Worm (Caenorhabditis elegans) whole organism, late embryonic: ENCODE data around the gene ets-7.

Experiments used
- F13H6.1 ChIP-seq: sonication (generic microtip); optimal IDR thresholded peaks from 2 replicates; lab custom pipeline; 2016; ENCODE audit warnings: missing genetic modification characterization, missing compliant biosample characterization
- K02D7.2 ChIP-seq: sonication (generic microtip); optimal IDR thresholded peaks from 2 replicates; lab custom pipeline; 2017; ENCODE audit warnings: mild to moderate bottlenecking, missing genetic modification characterization, missing compliant biosample characterization
- T23F11.4 ChIP-seq: fragments of 200-800 bp; sonication (Bioruptor generic); optimal IDR thresholded peaks from 2 replicates; lab custom pipeline; 2018; ENCODE audit warnings: mild to moderate bottlenecking, missing genetic modification characterization, missing compliant biosample characterization
- Y22D7AL.16 ChIP-seq: sonication (generic microtip); optimal IDR thresholded peaks from 2 replicates; lab custom pipeline; 2016; ENCODE audit warnings: missing genetic modification characterization, missing compliant biosample characterization
- ama-1 ChIP-seq: fragments of 150-350 bp; optimal IDR thresholded peaks from 2 replicates; lab custom pipeline; 2014
- ceh-14 ChIP-seq: sonication (generic microtip); optimal IDR thresholded peaks from 2 replicates; lab custom pipeline; 2016; ENCODE audit warnings: missing genotype, missing genetic modification characterization, missing compliant biosample characterization
- ceh-19 ChIP-seq: fragments of 200-800 bp; sonication (Bioruptor generic); optimal IDR thresholded peaks from 2 replicates; lab custom pipeline; 2018; ENCODE audit warnings: mild to moderate bottlenecking, missing genetic modification characterization, missing compliant biosample characterization
- ceh-24 ChIP-seq: sonication (generic microtip); optimal IDR thresholded peaks from 2 replicates; lab custom pipeline; 2016; ENCODE audit warnings: mild to moderate bottlenecking, missing genetic modification characterization, missing compliant biosample characterization
- ceh-30 ChIP-seq: fragments of 150-350 bp; optimal IDR thresholded peaks from 2 replicates; lab custom pipeline; 2014; ENCODE audit warnings: missing biosample characterization, missing genetic modification characterization
- ceh-31 ChIP-seq: sonication (generic microtip); optimal IDR thresholded peaks from 2 replicates; lab custom pipeline; 2016; ENCODE audit warnings: missing genetic modification characterization, missing compliant biosample characterization
- ceh-45 ChIP-seq: fragments of 200-800 bp; sonication (Bioruptor generic); IDR thresholded peaks from 2 replicates; pipeline ENCODE4 v1.3.6; 2022; ENCODE audit warnings: missing genetic modification reagents, missing genetic modification characterization, missing compliant biosample characterization
- ceh-48 ChIP-seq: sonication (generic microtip); optimal IDR thresholded peaks from 2 replicates; lab custom pipeline; 2016; ENCODE audit warnings: missing genetic modification characterization, inconsistent platforms, missing compliant biosample characterization
- elt-4 ChIP-seq: sonication (generic microtip); optimal IDR thresholded peaks from 2 replicates; lab custom pipeline; 2016; ENCODE audit warnings: missing genetic modification characterization, missing compliant biosample characterization
- ets-4 ChIP-seq: sonication (generic microtip); optimal IDR thresholded peaks from 2 replicates; lab custom pipeline; 2016; ENCODE audit warnings: missing genetic modification characterization, missing compliant biosample characterization
- eyg-1 ChIP-seq: sonication (generic microtip); optimal IDR thresholded peaks from 2 replicates; lab custom pipeline; 2016; ENCODE audit warnings: missing genotype, missing genetic modification characterization, missing compliant biosample characterization
- fax-1 ChIP-seq: sonication (generic microtip); optimal IDR thresholded peaks from 2 replicates; lab custom pipeline; 2016; ENCODE audit warnings: missing genotype, missing genetic modification characterization, missing compliant biosample characterization
- hlh-8 ChIP-seq: sonication (generic microtip); optimal IDR thresholded peaks from 2 replicates; lab custom pipeline; 2016; ENCODE audit warnings: missing genotype, missing genetic modification characterization, missing compliant biosample characterization
- lim-6 ChIP-seq: sonication (generic microtip); optimal IDR thresholded peaks from 2 replicates; lab custom pipeline; 2016; ENCODE audit warnings: missing genetic modification characterization, missing compliant biosample characterization
- lin-11 ChIP-seq: fragments of 200-800 bp; sonication (Bioruptor generic); optimal IDR thresholded peaks from 2 replicates; lab custom pipeline; 2018; ENCODE audit warnings: mild to moderate bottlenecking, missing genetic modification characterization, missing compliant biosample characterization
- madf-2 ChIP-seq: sonication (generic microtip); optimal IDR thresholded peaks from 2 replicates; lab custom pipeline; 2017; ENCODE audit warnings: missing genetic modification characterization, missing compliant biosample characterization
- nhr-11 ChIP-seq: fragments of 150-350 bp; optimal IDR thresholded peaks from 2 replicates; lab custom pipeline; 2014; ENCODE audit warnings: missing biosample characterization, missing genetic modification characterization
- nhr-232 ChIP-seq: sonication (generic microtip); optimal IDR thresholded peaks from 2 replicates; lab custom pipeline; 2016; ENCODE audit warnings: missing genetic modification characterization, missing compliant biosample characterization
- pag-3 ChIP-seq: sonication (generic microtip); optimal IDR thresholded peaks from 2 replicates; lab custom pipeline; 2016; ENCODE audit warnings: missing compliant biosample characterization, missing genetic modification characterization, borderline replicate concordance
- pat-9 ChIP-seq: fragments of 200-800 bp; sonication (Bioruptor generic); optimal IDR thresholded peaks from 2 replicates; lab custom pipeline; 2018; ENCODE audit warnings: mild to moderate bottlenecking, missing genetic modification characterization, moderate library complexity, missing compliant biosample characterization
- pax-1 ChIP-seq: fragments of 150-350 bp; optimal IDR thresholded peaks from 2 replicates; lab custom pipeline; 2014; ENCODE audit warnings: missing biosample characterization, missing genetic modification characterization
- rnt-1 ChIP-seq: sonication (generic microtip); optimal IDR thresholded peaks from 2 replicates; lab custom pipeline; 2016; ENCODE audit warnings: missing genetic modification characterization, missing compliant biosample characterization
- sox-2 ChIP-seq: fragments of 200-800 bp; sonication (Bioruptor generic); IDR thresholded peaks from 2 replicates; pipeline ENCODE4 v1.3.6; 2022; ENCODE audit warnings: missing genetic modification reagents, missing genetic modification characterization, missing compliant biosample characterization
- sox-4 ChIP-seq: sonication (generic microtip); optimal IDR thresholded peaks from 2 replicates; lab custom pipeline; 2017; ENCODE audit warnings: mild to moderate bottlenecking, missing genetic modification characterization, inconsistent platforms, missing compliant biosample characterization
- syd-9 ChIP-seq: sonication (generic microtip); optimal IDR thresholded peaks from 2 replicates; lab custom pipeline; 2016; ENCODE audit warnings: mild to moderate bottlenecking, missing genetic modification characterization, moderate library complexity, missing compliant biosample characterization
- unc-42 ChIP-seq: sonication (generic microtip); optimal IDR thresholded peaks from 2 replicates; lab custom pipeline; 2016; ENCODE audit warnings: missing genotype, missing genetic modification characterization, missing compliant biosample characterization
- unc-55 ChIP-seq: sonication (generic microtip); optimal IDR thresholded peaks from 2 replicates; lab custom pipeline; 2017; ENCODE audit warnings: missing biosample characterization, missing genetic modification reagents, missing genetic modification characterization
- unc-86 ChIP-seq: sonication (generic microtip); optimal IDR thresholded peaks from 2 replicates; lab custom pipeline; 2016; ENCODE audit warnings: missing genetic modification characterization, missing compliant biosample characterization
- zip-5 ChIP-seq: sonication (generic microtip); optimal IDR thresholded peaks from 2 replicates; lab custom pipeline; 2016; ENCODE audit warnings: missing genetic modification characterization, missing compliant biosample characterization
- ztf-16 ChIP-seq: sonication (generic microtip); optimal IDR thresholded peaks from 2 replicates; lab custom pipeline; 2017; ENCODE audit warnings: missing genetic modification characterization, missing compliant biosample characterization

Gene ets-7

DNA sequence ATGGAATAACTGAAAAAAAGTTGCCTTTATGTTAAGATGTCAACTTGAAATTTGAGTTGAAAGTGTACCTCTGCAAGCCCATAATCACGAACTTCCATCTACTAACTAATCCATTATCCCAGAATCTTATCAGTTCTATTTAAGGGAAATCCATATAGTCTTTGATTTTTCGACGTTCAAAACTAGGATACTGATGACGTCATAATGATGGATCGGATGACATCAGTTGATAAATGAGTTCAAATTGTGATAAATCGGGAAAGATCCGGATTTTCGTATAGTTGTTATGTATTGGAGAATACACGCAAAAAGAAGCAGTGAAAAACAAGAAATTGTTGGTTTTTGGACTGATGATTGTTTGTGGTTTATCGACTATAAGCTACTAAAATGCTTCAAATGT lies 14.9 kb downstream of the ets-7 start:
- TF ChIP-seq ets-4 (tag; lab: Kevin White, UChicago) (no peak), pat-9 (tag; lab: Kevin White, UChicago) (no peak), Y22D7AL.16 (tag; lab: Kevin White, UChicago) (no peak), zip-5 (tag; lab: Kevin White, UChicago) (no peak), ceh-45 (GFP tag; lab: Robert Waterston, UW) (no peak), sox-4 (no peak), fax-1 (tag; lab: Kevin White, UChicago) (no peak), ama-1 (lab: Kevin White, UChicago) (no peak), rnt-1 (tag; lab: Kevin White, UChicago) (no peak), madf-2 (no peak), sox-2 (GFP tag; lab: Robert Waterston, UW) (no peak), T23F11.4 (GFP tag; lab: Kevin White, UChicago) (no peak), ceh-14 (tag; lab: Kevin White, UChicago) (no peak), syd-9 (no peak), ceh-31 (tag; lab: Kevin White, UChicago) (no peak)

DNA sequence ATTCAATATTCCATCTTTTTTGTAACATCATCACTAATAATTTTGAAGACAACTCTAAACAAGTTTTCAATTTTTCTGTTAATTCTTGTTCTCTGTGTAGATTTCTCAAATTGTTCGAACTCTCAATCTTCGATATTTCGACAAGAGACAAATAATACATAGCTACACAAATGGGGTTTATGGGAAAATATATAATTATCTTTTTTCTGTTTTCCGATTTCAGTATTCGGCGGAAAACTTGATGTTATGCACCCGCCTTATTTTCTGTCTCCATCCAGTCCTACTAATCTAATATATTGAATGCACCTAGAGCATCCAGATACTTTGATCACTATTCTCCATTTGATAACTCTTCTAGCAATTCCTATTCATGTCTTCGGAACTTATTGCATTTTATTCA lies 19.6 kb downstream of the ets-7 start, which contains the start of gene srh-268:
TSS of gene srh-268 (plus strand) at position 301 of the 400 bp plus-strand sequence.
- TF ChIP-seq zip-5 (tag; lab: Kevin White, UChicago), result no peak
- TF ChIP-seq pax-1 (tag; lab: Kevin White, UChicago), result no peak
- no peak for TF ChIP-seq lin-11
- no peak for TF ChIP-seq eyg-1 (tag; lab: Kevin White, UChicago)
- no peak for TF ChIP-seq nhr-232 (tag; lab: Kevin White, UChicago)
- TF ChIP-seq nhr-11, result no peak
- no peak for TF ChIP-seq ceh-48 (tag; lab: Kevin White, UChicago)
- TF ChIP-seq ztf-16 (tag; lab: Kevin White, UChicago), result no peak
- TF ChIP-seq ceh-24 (tag; lab: Kevin White, UChicago), result no peak

ce11 chrV:7538018-7538417 lies 20.6 kb downstream of the ets-7 start, which contains the start of gene C54F6.12:
Gene C54F6.12 (minus strand): TSS chrV:7538118.
- TF ChIP-seq ceh-30 (tag; lab: Kevin White, UChicago) (no peak), fax-1 (tag; lab: Kevin White, UChicago) (no peak)

DNA sequence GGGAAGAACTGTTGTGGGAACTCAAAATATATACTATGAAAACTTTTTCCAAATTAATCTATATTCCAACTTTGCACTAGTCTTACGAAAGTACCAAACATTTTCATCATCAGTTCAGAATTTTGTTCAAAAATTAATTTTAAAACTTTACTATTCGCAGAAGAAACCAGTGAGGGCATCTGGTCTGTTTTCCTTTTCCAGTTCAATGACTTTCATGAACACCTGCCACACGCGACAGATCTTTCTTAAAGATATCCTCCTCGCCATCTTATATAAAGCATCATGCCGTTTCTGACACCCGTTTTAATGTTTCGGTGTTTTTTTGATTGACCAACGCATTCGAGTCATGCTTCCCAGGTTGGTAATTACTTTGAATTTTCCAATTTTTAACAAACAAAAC lies 25.6 kb downstream of the ets-7 start, which contains the start of gene C54F6.3:
TSS of gene C54F6.3 (plus strand) at position 301 of the 400 bp plus-strand sequence.
- no peak for TF ChIP-seq unc-86 (tag; lab: Kevin White, UChicago)
- no peak for TF ChIP-seq nhr-11
- TF ChIP-seq elt-4, result no peak
- TF ChIP-seq ceh-45 (GFP tag; lab: Robert Waterston, UW), result no peak
- no peak for TF ChIP-seq pat-9 (tag; lab: Kevin White, UChicago)
- TF ChIP-seq unc-42 (tag; lab: Kevin White, UChicago), result no peak
- no peak for TF ChIP-seq syd-9
- no peak for TF ChIP-seq ceh-19 (GFP tag; lab: Kevin White, UChicago)
- TF ChIP-seq Y22D7AL.16 (tag; lab: Kevin White, UChicago), result no peak
- no peak for TF ChIP-seq unc-55 (GFP tag; lab: Kevin White, UChicago)

- TF ChIP-seq K02D7.2 (tag; lab: Kevin White, UChicago) (no peak), ama-1 (lab: Kevin White, UChicago) (no peak), Y22D7AL.16 (tag; lab: Kevin White, UChicago) (no peak), ceh-30 (tag; lab: Kevin White, UChicago) (no peak), pat-9 (tag; lab: Kevin White, UChicago) (no peak), F13H6.1 (no peak), pag-3 (no peak), hlh-8 (tag; lab: Kevin White, UChicago) (no peak), lim-6 (tag; lab: Kevin White, UChicago) (no peak)
Measured at ce11 chrV:7529840-7530239, 28.8 kb downstream of the ets-7 start, which contains the start of gene swt-2. Gene swt-2 (plus strand): TSS chrV:7530140.
